Fruit fly (Drosophila melanogaster) whole organism, embryonic: ENCODE measurements around the gene CG17127.

Experiments
- ATbp ChIP-seq: fragments of 200-800 bp; sonication (Bioruptor generic); optimal IDR thresholded peaks from 2 replicates; lab custom pipeline; 2017; ENCODE audit warnings: missing biosample characterization, mild to moderate bottlenecking, missing genetic modification characterization, missing genetic modification reagents
- Asciz ChIP-seq: fragments of 200-800 bp; sonication (Bioruptor generic); optimal IDR thresholded peaks from 2 replicates; lab custom pipeline; 2017; ENCODE audit warnings: missing biosample characterization, mild to moderate bottlenecking, missing genetic modification characterization, missing genetic modification reagents
- CG10147 ChIP-seq: fragments of 200-800 bp; sonication (Bioruptor generic); optimal IDR thresholded peaks from 2 replicates; lab custom pipeline; 2019; ENCODE audit warnings: missing biosample characterization, mild to moderate bottlenecking, missing genetic modification characterization, moderate library complexity
- CG1024 ChIP-seq: fragments of 200-800 bp; sonication (Bioruptor generic); IDR thresholded peaks from 2 replicates; pipeline ENCODE4 v1.3.6; 2022; ENCODE audit warnings: missing biosample characterization, missing genetic modification characterization
- CG10321 ChIP-seq: fragments of 200-800 bp; sonication (Bioruptor generic); IDR thresholded peaks from 2 replicates; pipeline ENCODE4 v1.3.6; 2022; ENCODE audit warnings: missing biosample characterization, missing genetic modification characterization
- CG10979 ChIP-seq: fragments of 200-800 bp; sonication (Bioruptor generic); optimal IDR thresholded peaks from 2 replicates; lab custom pipeline; 2018; ENCODE audit warnings: missing biosample characterization, mild to moderate bottlenecking, missing genetic modification characterization, moderate library complexity
- CG11085 ChIP-seq: fragments of 200-800 bp; sonication (Bioruptor generic); IDR thresholded peaks from 2 replicates; pipeline ENCODE4 v1.3.6; 2022; ENCODE audit warnings: missing biosample characterization, missing genetic modification characterization
- CG11696 ChIP-seq: fragments of 200-800 bp; sonication (Bioruptor generic); IDR thresholded peaks from 2 replicates; pipeline ENCODE4 v1.3.6; 2022; ENCODE audit warnings: missing biosample characterization, missing genetic modification characterization
- CG14667 ChIP-seq: fragments of 200-800 bp; sonication (Bioruptor generic); IDR thresholded peaks from 2 replicates; pipeline ENCODE4 v1.3.6; 2022; ENCODE audit warnings: missing biosample characterization, missing genetic modification characterization
- CG17328 ChIP-seq: fragments of 200-800 bp; sonication (Bioruptor generic); IDR thresholded peaks from 2 replicates; pipeline ENCODE4 v1.3.6; 2022; ENCODE audit warnings: missing biosample characterization, missing genetic modification characterization
- CG18262 ChIP-seq: fragments of 200-800 bp; optimal IDR thresholded peaks from 3 replicates; lab custom pipeline; 2019; ENCODE audit warnings: missing biosample characterization, mild to moderate bottlenecking, missing genetic modification characterization, moderate library complexity
- CG2120 ChIP-seq: fragments of 200-800 bp; sonication (Bioruptor generic); optimal IDR thresholded peaks from 3 replicates; lab custom pipeline; 2016; ENCODE audit warnings: missing biosample characterization, missing genetic modification characterization
- CG2202 ChIP-seq: fragments of 200-800 bp; sonication (Bioruptor generic); optimal IDR thresholded peaks from 2 replicates; lab custom pipeline; 2018; ENCODE audit warnings: missing biosample characterization, mild to moderate bottlenecking, missing genetic modification characterization
- CG2712 ChIP-seq: fragments of 200-800 bp; optimal IDR thresholded peaks from 3 replicates; lab custom pipeline; 2019; ENCODE audit warnings: missing biosample characterization, mild to moderate bottlenecking, missing genetic modification characterization, moderate library complexity
- CG33213 ChIP-seq: fragments of 200-800 bp; sonication (Bioruptor generic); optimal IDR thresholded peaks from 3 replicates; lab custom pipeline; 2016; ENCODE audit warnings: missing biosample characterization, missing genetic modification characterization
- CG4854 ChIP-seq: fragments of 200-800 bp; sonication (Bioruptor generic); optimal IDR thresholded peaks from 2 replicates; lab custom pipeline; 2016; ENCODE audit warnings: missing biosample characterization, missing genetic modification characterization, inconsistent platforms
- CG7271 ChIP-seq: fragments of 200-800 bp; sonication (Bioruptor generic); optimal IDR thresholded peaks from 2 replicates; lab custom pipeline; 2018; ENCODE audit warnings: missing biosample characterization, mild to moderate bottlenecking, missing genetic modification characterization, moderate library complexity
- CG8089 ChIP-seq: fragments of 200-800 bp; sonication (Bioruptor generic); optimal IDR thresholded peaks from 3 replicates; lab custom pipeline; 2016; ENCODE audit warnings: missing biosample characterization, missing genetic modification characterization
- Chrac-16 ChIP-seq: fragments of 200-800 bp; sonication (Bioruptor generic); optimal IDR thresholded peaks from 3 replicates; lab custom pipeline; 2016; ENCODE audit warnings: missing biosample characterization, missing genetic modification characterization
- D19B ChIP-seq: fragments of 200-800 bp; sonication (Bioruptor generic); optimal IDR thresholded peaks from 2 replicates; lab custom pipeline; 2017; ENCODE audit warnings: missing biosample characterization, mild to moderate bottlenecking, missing genetic modification characterization
- Fer2 ChIP-seq: fragments of 200-800 bp; sonication (Bioruptor generic); optimal IDR thresholded peaks from 2 replicates; lab custom pipeline; 2018; ENCODE audit warnings: missing biosample characterization, mild to moderate bottlenecking, missing genetic modification characterization, moderate library complexity
- H2.0 ChIP-seq: fragments of 200-800 bp; sonication (Bioruptor generic); IDR thresholded peaks from 2 replicates; pipeline ENCODE4 v1.3.6; 2022; ENCODE audit warnings: missing biosample characterization, missing genetic modification characterization
- Med ChIP-seq: fragments of 200-800 bp; sonication (Bioruptor generic); peaks from one replicate; lab custom pipeline; 2016; ENCODE audit warnings: missing biosample characterization, missing genetic modification characterization, mild to moderate bottlenecking, inconsistent platforms, moderate library complexity
- Myb ChIP-seq: fragments of 200-800 bp; sonication (Bioruptor generic); optimal IDR thresholded peaks from 2 replicates; lab custom pipeline; 2016; ENCODE audit warnings: missing biosample characterization, missing genetic modification characterization
- Optix ChIP-seq: fragments of 200-800 bp; sonication (Bioruptor generic); IDR thresholded peaks from 3 replicates; pipeline ENCODE4 v1.3.6; 2022; ENCODE audit warnings: missing biosample characterization, missing genetic modification characterization
- Pdp1 ChIP-seq, 2 experiments: fragments of 200-800 bp; sonication (Bioruptor generic); optimal IDR thresholded peaks; 3 replicates each; lab custom pipeline; 2016; ENCODE audit warnings: missing biosample characterization in 2 of 2, missing genetic modification characterization in 2 of 2, mild to moderate bottlenecking in 1 of 2, moderate library complexity in 1 of 2
- Ptx1 ChIP-seq: fragments of 200-800 bp; sonication (Bioruptor generic); IDR thresholded peaks from 2 replicates; pipeline ENCODE4 v1.3.6; 2022; ENCODE audit warnings: missing biosample characterization, missing genetic modification characterization
- bcd ChIP-seq: fragments of 200-800 bp; sonication (Bioruptor generic); optimal IDR thresholded peaks from 2 replicates; lab custom pipeline; 2017; ENCODE audit warnings: missing biosample characterization, mild to moderate bottlenecking, missing genetic modification characterization
- btn ChIP-seq: fragments of 200-800 bp; sonication (Bioruptor generic); optimal IDR thresholded peaks from 2 replicates; lab custom pipeline; 2016; ENCODE audit warnings: missing biosample characterization, missing genetic modification characterization
- ci ChIP-seq: fragments of 200-800 bp; sonication (Bioruptor generic); IDR thresholded peaks from 3 replicates; pipeline ENCODE4 v1.3.6; 2022; ENCODE audit warnings: missing biosample characterization, missing genetic modification characterization
- danr ChIP-seq: fragments of 200-800 bp; sonication (Bioruptor generic); IDR thresholded peaks from 2 replicates; pipeline ENCODE4 v1.3.6; 2022; ENCODE audit warnings: missing biosample characterization, missing genetic modification characterization
- fd3F ChIP-seq: fragments of 200-800 bp; sonication (Bioruptor generic); optimal IDR thresholded peaks from 2 replicates; lab custom pipeline; 2018; ENCODE audit warnings: missing biosample characterization, mild to moderate bottlenecking, missing genetic modification characterization, moderate library complexity
- inv ChIP-seq: fragments of 200-800 bp; sonication (Bioruptor generic); IDR thresholded peaks from 2 replicates; pipeline ENCODE4 v1.3.6; 2022; ENCODE audit warnings: missing biosample characterization, missing genetic modification characterization; ENCODE audit not compliant: partially characterized antibody
- kni ChIP-seq: fragments of 200-800 bp; sonication (Bioruptor generic); optimal IDR thresholded peaks from 3 replicates; lab custom pipeline; 2017; ENCODE audit warnings: mild to moderate bottlenecking, missing biosample characterization, missing genetic modification reagents, missing genetic modification characterization
- mirr ChIP-seq: fragments of 200-800 bp; sonication (Bioruptor generic); optimal IDR thresholded peaks from 3 replicates; lab custom pipeline; 2018; ENCODE audit warnings: missing biosample characterization, mild to moderate bottlenecking, missing genetic modification characterization
- phol ChIP-seq: fragments of 200-800 bp; sonication (Bioruptor generic); optimal IDR thresholded peaks from 3 replicates; lab custom pipeline; 2018; ENCODE audit warnings: missing biosample characterization, mild to moderate bottlenecking, missing genetic modification characterization, moderate library complexity
- pum ChIP-seq: fragments of 200-800 bp; sonication (Bioruptor generic); optimal IDR thresholded peaks from 2 replicates; lab custom pipeline; 2016; ENCODE audit warnings: missing biosample characterization, missing genetic modification characterization
- pzg ChIP-seq: fragments of 200-800 bp; sonication (Bioruptor generic); optimal IDR thresholded peaks from 3 replicates; lab custom pipeline; 2018; ENCODE audit warnings: missing biosample characterization, mild to moderate bottlenecking, missing genetic modification characterization, moderate library complexity
- repo ChIP-seq: fragments of 200-800 bp; sonication (Bioruptor generic); optimal IDR thresholded peaks from 2 replicates; lab custom pipeline; 2016; ENCODE audit warnings: missing biosample characterization, missing genetic modification characterization
- sim ChIP-seq: fragments of 200-800 bp; sonication (Bioruptor generic); IDR thresholded peaks from 2 replicates; pipeline ENCODE4 v1.3.6; 2022; ENCODE audit warnings: missing biosample characterization, missing genetic modification characterization
- slp2 ChIP-seq: fragments of 200-800 bp; sonication (Bioruptor generic); optimal IDR thresholded peaks from 2 replicates; lab custom pipeline; 2016; ENCODE audit warnings: missing biosample characterization, missing genetic modification characterization
- toy ChIP-seq: fragments of 200-800 bp; sonication (Bioruptor generic); IDR thresholded peaks from 2 replicates; pipeline ENCODE4 v1.3.6; 2022; ENCODE audit warnings: missing biosample characterization, missing genetic modification characterization
- yki ChIP-seq: fragments of >200 bp; optimal IDR thresholded peaks from 3 replicates; lab custom pipeline; 2018

CG17127 gene

DNA sequence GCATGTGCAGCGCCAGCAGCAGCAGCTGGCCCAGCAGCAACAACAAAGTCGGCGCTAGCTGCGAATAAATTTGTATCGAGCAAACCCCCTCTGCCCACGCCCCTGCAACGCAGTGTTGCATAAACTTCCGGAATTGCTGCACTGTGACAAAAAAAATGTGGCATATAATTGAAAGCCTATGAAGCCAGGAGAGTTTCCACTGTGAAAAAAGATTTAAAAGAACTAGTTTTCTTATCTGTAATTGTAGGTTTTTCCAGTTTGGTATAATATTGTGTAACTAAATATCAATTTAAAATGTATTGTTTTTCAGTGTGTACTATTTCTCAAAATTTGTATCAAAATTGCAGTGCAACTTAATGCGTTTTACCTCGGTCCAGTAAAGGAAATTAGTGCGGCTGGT is 22.4 kb upstream of the CG17127 start (continued):
- TF ChIP-seq CG14667 (GFP tag; lab: Robert Waterston, UW) (0 out of 2 replicates have a peak, but pooled peaks have one; percentile 5), CG10147 (GFP tag; lab: Kevin White, UChicago) (no peak), Pdp1 (GFP tag; optimal IDR thresholded peaks at IDR 0.05; lab: Kevin White, UChicago) (peak in 1 of 2 experiments; percentile 45), CG4854 (GFP tag; lab: Kevin White, UChicago) (no peak), mirr (GFP tag; lab: Kevin White, UChicago) (no peak), CG33213 (GFP tag; lab: Kevin White, UChicago) (no peak), danr (no peak), ci (GFP tag; lab: Robert Waterston, UW) (peak; percentile 49; the same call in 2 of the 3 replicates), CG10321 (no peak), Med (peak; percentile 41), pzg (GFP tag; lab: Kevin White, UChicago) (no peak), CG8089 (no peak), ATbp (GFP tag; lab: Kevin White, UChicago) (peak; percentile 29), CG11085 (GFP tag; lab: Robert Waterston, UW) (no peak), pum (GFP tag; lab: Kevin White, UChicago) (no peak), yki (lab: Kevin White, UChicago) (no peak), inv (GFP tag; lab: Robert Waterston, UW) (no peak), CG17328 (GFP tag; lab: Robert Waterston, UW) (peak; percentile 23; the same call in 1 of the 2 replicates), btn (GFP tag; lab: Kevin White, UChicago) (no peak), CG2120 (no peak), H2.0 (GFP tag; lab: Robert Waterston, UW) (no peak), D19B (no peak), CG11696 (GFP tag; lab: Robert Waterston, UW) (no peak), bcd (GFP tag; lab: Kevin White, UChicago) (no peak), phol (tag; lab: Kevin White, UChicago) (peak; percentile 12), toy (GFP tag; lab: Robert Waterston, UW) (no peak), CG7271 (tag; lab: Kevin White, UChicago) (no peak), CG10979 (tag; lab: Kevin White, UChicago) (peak; percentile 16), CG18262 (tag; lab: Kevin White, UChicago) (no peak), CG1024 (GFP tag; lab: Robert Waterston, UW) (no peak), Myb (GFP tag; lab: Kevin White, UChicago) (no peak), Fer2 (tag; lab: Kevin White, UChicago) (no peak), Optix (no peak), repo (GFP tag; lab: Kevin White, UChicago) (no peak), slp2 (GFP tag; lab: Kevin White, UChicago) (no peak), CG2712 (tag; lab: Kevin White, UChicago) (peak; percentile 14), CG2202 (tag; lab: Kevin White, UChicago) (no peak), Chrac-16 (GFP tag; lab: Kevin White, UChicago) (no peak), fd3F (no peak), Ptx1 (GFP tag; lab: Robert Waterston, UW) (no peak), Asciz (peak; percentile 4), kni (GFP tag; lab: Kevin White, UChicago) (no peak), sim (no peak)
